Fruit fly (Drosophila melanogaster): ENCODE results near the gene Gss2.

Gene Gss2

DNA sequence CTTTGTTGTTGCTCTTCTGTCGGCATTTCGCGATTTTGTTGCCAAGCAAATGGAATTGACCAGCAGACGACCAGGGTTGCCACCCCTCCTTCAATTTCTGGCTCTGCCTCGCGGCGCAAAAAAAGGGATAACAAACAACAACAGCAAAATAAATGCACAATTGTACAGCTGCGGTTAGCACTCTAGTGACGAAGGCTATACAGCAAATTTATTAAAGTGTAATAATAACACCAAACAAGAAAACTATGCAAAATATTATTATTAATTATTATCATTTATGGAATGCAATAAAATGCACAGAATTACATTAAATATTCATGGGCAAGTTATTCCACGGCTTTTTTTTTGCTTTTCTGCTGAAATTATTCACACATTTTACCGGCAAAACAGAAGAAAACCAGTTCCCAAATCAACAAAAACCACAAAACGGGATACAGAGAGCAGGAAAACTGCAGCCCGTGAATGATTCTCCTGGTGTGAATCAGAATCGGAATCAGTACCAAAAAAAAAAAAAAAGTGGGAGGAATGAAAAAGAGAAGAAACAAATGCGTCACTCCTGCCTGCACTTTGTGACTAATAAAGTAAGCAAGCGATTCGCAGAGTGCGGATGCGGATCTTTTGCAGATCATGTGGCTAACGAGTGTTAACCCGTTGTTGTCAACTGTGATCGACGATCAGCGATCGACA is 20.1 kb upstream of the Gss2 start:
- TF ChIP-seq tna (GFP tag; IDR thresholded peaks at IDR 0.05; ENCODE audit: partially characterized antibody) (no peak), Kr (GFP tag; optimal IDR thresholded peaks at IDR 0.05) (no peak), Gsc (GFP tag; IDR thresholded peaks at IDR 0.05) (no peak), MBD-R2 (GFP tag; IDR thresholded peaks at IDR 0.05) (no peak), row (GFP tag; IDR thresholded peaks at IDR 0.05) (peak; percentile 11; the same call in 1 of the 3 replicates), wor (GFP tag; IDR thresholded peaks at IDR 0.05) (no peak), CG4617 (GFP tag; optimal IDR thresholded peaks at IDR 0.05; ENCODE audit: borderline replicate concordance) (no peak), Trl (optimal IDR thresholded peaks at IDR 0.05) (no peak), Trl (GFP tag; optimal IDR thresholded peaks at IDR 0.05) (no peak), CG14860 (GFP tag; IDR thresholded peaks at IDR 0.05; ENCODE audit: partially characterized antibody) (no peak), p53 (GFP tag; optimal IDR thresholded peaks at IDR 0.05) (no peak), bsh (GFP tag; optimal IDR thresholded peaks at IDR 0.05) (peak in 1 of 2 experiments; percentile 38), shn (GFP tag; optimal IDR thresholded peaks at IDR 0.05) (no peak), insv (GFP tag; optimal IDR thresholded peaks at IDR 0.05) (no peak), CG10267 (tag; optimal IDR thresholded peaks at IDR 0.05) (no peak), CG18619 (GFP tag; optimal IDR thresholded peaks at IDR 0.05) (no peak), CG10274 (GFP tag; optimal IDR thresholded peaks at IDR 0.05) (no peak), Hr51 (GFP tag; optimal IDR thresholded peaks at IDR 0.05) (peak in 1 of 2 experiments; percentile 7), dysf (GFP tag; IDR thresholded peaks at IDR 0.05) (no peak), Stat92E (GFP tag; optimal IDR thresholded peaks at IDR 0.05) (no peak), gem (tag; optimal IDR thresholded peaks at IDR 0.05) (peak; percentile 10), eve (GFP tag; optimal IDR thresholded peaks at IDR 0.05) (no peak), lbe (GFP tag; optimal IDR thresholded peaks at IDR 0.05) (peak; percentile 65), pho (GFP tag; optimal IDR thresholded peaks at IDR 0.05) (no peak), CG12744 (GFP tag; optimal IDR thresholded peaks at IDR 0.05) (no peak), CG3847 (GFP tag; IDR thresholded peaks at IDR 0.05) (no peak), Drgx (GFP tag; IDR thresholded peaks at IDR 0.05) (peak; percentile 36; the same call in 1 of the 2 replicates), CG11504 (tag; optimal IDR thresholded peaks at IDR 0.05) (peak; percentile 3), CG4854 (GFP tag; optimal IDR thresholded peaks at IDR 0.05) (no peak), CG32772 (GFP tag; IDR thresholded peaks at IDR 0.05) (no peak), gro (GFP tag; optimal IDR thresholded peaks at IDR 0.05) (no peak), fd96Cb (tag; optimal IDR thresholded peaks at IDR 0.05) (no peak), CG12219 (GFP tag; optimal IDR thresholded peaks at IDR 0.05) (no peak), Mad (GFP tag; optimal IDR thresholded peaks at IDR 0.05) (no peak), CG4282 (GFP tag; optimal IDR thresholded peaks at IDR 0.05) (no peak), da (GFP tag; optimal IDR thresholded peaks at IDR 0.05) (no peak), nom (GFP tag; optimal IDR thresholded peaks at IDR 0.05) (peak; percentile 77), Hey (tag; optimal IDR thresholded peaks at IDR 0.05) (no peak), Rx (GFP tag; IDR thresholded peaks at IDR 0.05) (no peak)

DNA sequence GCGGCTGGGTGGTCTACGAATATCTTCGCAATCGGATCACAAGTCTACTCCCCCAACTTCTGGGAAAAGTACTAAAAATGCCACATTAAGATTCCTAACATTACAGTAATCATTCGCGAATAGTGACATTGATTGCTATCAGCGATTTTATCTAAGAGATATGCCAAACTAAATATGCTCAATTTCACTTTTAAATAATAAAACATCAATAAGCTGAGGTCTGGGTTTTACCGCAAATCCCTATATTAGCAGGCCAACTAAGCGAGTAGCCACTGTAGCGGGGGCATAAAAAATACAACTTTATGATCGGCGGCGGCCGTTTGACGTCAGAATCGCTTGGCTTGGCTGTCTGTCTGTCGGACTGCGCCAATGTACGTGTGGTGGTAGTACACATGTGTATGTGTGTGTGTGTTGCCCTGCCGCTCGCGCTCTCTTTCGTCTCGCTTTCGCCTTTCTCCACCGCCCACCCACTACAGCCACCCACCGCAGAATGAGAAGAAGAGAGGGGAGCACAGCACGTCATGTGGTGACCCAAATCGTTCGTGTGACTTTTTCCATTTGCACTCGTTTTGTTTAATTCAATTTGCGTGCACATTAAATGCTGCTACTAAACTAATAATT is 19.1 kb upstream of the Gss2 start:
- TF ChIP-seq onecut (GFP tag; IDR thresholded peaks at IDR 0.05) (peak; percentile 91), CG10274 (GFP tag; optimal IDR thresholded peaks at IDR 0.05) (peak; percentile 77), CG17802 (tag; optimal IDR thresholded peaks at IDR 0.05) (peak; percentile 72), maf-S (GFP tag; optimal IDR thresholded peaks at IDR 0.05) (peak; percentile 92), CG4707 (GFP tag; optimal IDR thresholded peaks at IDR 0.05) (peak; percentile 90), slp2 (GFP tag; optimal IDR thresholded peaks at IDR 0.05) (peak; percentile 89), lmd (GFP tag; IDR thresholded peaks at IDR 0.05) (peak; percentile 96), CG1024 (GFP tag; IDR thresholded peaks at IDR 0.05) (peak; percentile 87), CG9609 (GFP tag; optimal IDR thresholded peaks at IDR 0.05) (peak; percentile 95), amos (GFP tag; IDR thresholded peaks at IDR 0.05; ENCODE audit: partially characterized antibody) (no peak), gsb (GFP tag; IDR thresholded peaks at IDR 0.05) (peak; percentile 93), CG3065 (GFP tag; optimal IDR thresholded peaks at IDR 0.05) (peak; percentile 87), CG7745 (tag; optimal IDR thresholded peaks at IDR 0.05) (no peak), Drgx (GFP tag; IDR thresholded peaks at IDR 0.05) (peak; percentile 94), Stat92E (GFP tag; optimal IDR thresholded peaks at IDR 0.05) (peak in 1 of 3 experiments; percentile 84)
